Worm (Caenorhabditis elegans) whole organism, L3 larva: ENCODE measurements around the gene acs-17.
A peak's percentile ranks its signal among the peaks of the same experiment; 100 is the strongest.

Experiments used
- nhr-11 ChIP-seq: fragments of 150-350 bp; optimal IDR thresholded peaks from 2 replicates; lab custom pipeline; 2014; ENCODE audit warnings: missing biosample characterization, missing genetic modification characterization
- nhr-25 ChIP-seq: sonication (generic microtip); optimal IDR thresholded peaks from 2 replicates; lab custom pipeline; 2017; ENCODE audit warnings: missing biosample characterization, missing genetic modification characterization
- unc-39 ChIP-seq: sonication (generic microtip); optimal IDR thresholded peaks from 4 replicates; lab custom pipeline; 2017; ENCODE audit warnings: missing biosample characterization, missing genetic modification characterization
- ztf-4 ChIP-seq: fragments of 150-350 bp; optimal IDR thresholded peaks from 2 replicates; lab custom pipeline; 2014; ENCODE audit warnings: missing biosample characterization, missing genetic modification characterization

- TF ChIP-seq unc-39 (tag; lab: Kevin White, UChicago) (no peak), ztf-4 (tag; lab: Kevin White, UChicago) (no peak), nhr-11 (tag; lab: Kevin White, UChicago) (no peak), nhr-25 (peak; percentile 82)
Observed at ce11 chrX:5953174-5953573, 8.9 kb upstream of the acs-17 start, which contains the start of the genes R07E4.5 and R07E4.3.
